Worm (Caenorhabditis elegans): ENCODE results near the gene ZC204.13.

ZC204.13 gene

ce11 chrII:1659729-1660128, 1.1 kb downstream of the ZC204.13 start:
- peak; percentile 67; the same call in 1 of the 2 replicates for TF ChIP-seq dox-1 (GFP tag; IDR thresholded peaks at IDR 0.05)
- peak; percentile 75 for TF ChIP-seq nhr-80 (tag; optimal IDR thresholded peaks at IDR 0.05)

ce11 chrII:1657202-1657601, 3.6 kb downstream of the ZC204.13 start, which contains the start of gene ZC204.12:
ZC204.12 (minus strand) TSS chrII:1657302.
- TF ChIP-seq F52B5.7 (tag; optimal IDR thresholded peaks at IDR 0.05) (no peak), ZK185.1 (tag; optimal IDR thresholded peaks at IDR 0.05; ENCODE audit: poor library complexity, severe bottlenecking) (no peak), F22D6.2 (tag; optimal IDR thresholded peaks at IDR 0.05) (no peak), Y79H2A.3 (GFP tag; conservative IDR thresholded peaks at IDR 0.05) (no peak), Y53F4B.3 (GFP tag; IDR thresholded peaks at IDR 0.05) (no peak), K11D2.4 (GFP tag; IDR thresholded peaks at IDR 0.05) (no peak), B0019.2 (GFP tag; conservative IDR thresholded peaks at IDR 0.05) (no peak), zfh-2 (GFP tag; conservative IDR thresholded peaks at IDR 0.05) (no peak), hrde-1 (tag; optimal IDR thresholded peaks at IDR 0.05; ENCODE audit: borderline replicate concordance) (no peak), ets-4 (GFP tag; optimal IDR thresholded peaks at IDR 0.05) (no peak), lin-26 (GFP tag; IDR thresholded peaks at IDR 0.05) (no peak), ztf-22 (GFP tag; optimal IDR thresholded peaks at IDR 0.05) (no peak)

- TF ChIP-seq B0019.2 (GFP tag; conservative IDR thresholded peaks at IDR 0.05) (no peak), nfya-2 (GFP tag; IDR thresholded peaks at IDR 0.05) (no peak), lin-54 (GFP tag; optimal IDR thresholded peaks at IDR 0.05) (no peak), cebp-2 (GFP tag; IDR thresholded peaks at IDR 0.05) (no peak)
Observed at ce11 chrII:1654917-1655316, 5.9 kb downstream of the ZC204.13 start, which contains the start of gene btb-12. btb-12 (plus strand) TSS chrII:1655217.

- no peak for TF ChIP-seq nfyb-1 (GFP tag; IDR thresholded peaks at IDR 0.05)
- no peak for TF ChIP-seq cebp-1 (GFP tag; IDR thresholded peaks at IDR 0.05)
- TF ChIP-seq cebp-1 (tag; optimal IDR thresholded peaks at IDR 0.05), result no peak
- no peak for TF ChIP-seq chd-7 (tag; optimal IDR thresholded peaks at IDR 0.05)
- no peak for TF ChIP-seq nfya-2 (GFP tag; IDR thresholded peaks at IDR 0.05)
- no peak for TF ChIP-seq egl-44 (GFP tag; IDR thresholded peaks at IDR 0.05)
- TF ChIP-seq ZK185.1 (tag; optimal IDR thresholded peaks at IDR 0.05; ENCODE audit: poor library complexity, severe bottlenecking), result no peak
- no peak for TF ChIP-seq ceh-27 (GFP tag; optimal IDR thresholded peaks at IDR 0.05)
- TF ChIP-seq lsl-1 (GFP tag; optimal IDR thresholded peaks at IDR 0.05), result no peak
- TF ChIP-seq B0261.1 (tag; optimal IDR thresholded peaks at IDR 0.05), result no peak
- no peak for TF ChIP-seq akir-1 (GFP tag; optimal IDR thresholded peaks at IDR 0.05)
- no peak for TF ChIP-seq dox-1 (GFP tag; IDR thresholded peaks at IDR 0.05)
- TF ChIP-seq F55B11.4 (tag; optimal IDR thresholded peaks at IDR 0.05; ENCODE audit: borderline replicate concordance, insufficient read depth), result no peak
- TF ChIP-seq ztf-18 (tag; optimal IDR thresholded peaks at IDR 0.05), result no peak
- no peak for TF ChIP-seq sdz-38 (tag; optimal IDR thresholded peaks at IDR 0.05)
- no peak for TF ChIP-seq xnd-1 (tag; optimal IDR thresholded peaks at IDR 0.05)
- TF ChIP-seq atf-7 (tag; optimal IDR thresholded peaks at IDR 0.05), result no peak
- TF ChIP-seq let-607 (tag; optimal IDR thresholded peaks at IDR 0.05), result no peak
- TF ChIP-seq ccch-3 (GFP tag; optimal IDR thresholded peaks at IDR 0.05), result no peak
Observed at ce11 chrII:1653397-1653796, 7.4 kb downstream of the ZC204.13 start, which contains the start of gene fbxb-15. fbxb-15 (minus strand) TSS chrII:1653497.
